Fruit fly (Drosophila melanogaster): Measurements from ENCODE around the gene CG9981.

CG9981 gene

DNA sequence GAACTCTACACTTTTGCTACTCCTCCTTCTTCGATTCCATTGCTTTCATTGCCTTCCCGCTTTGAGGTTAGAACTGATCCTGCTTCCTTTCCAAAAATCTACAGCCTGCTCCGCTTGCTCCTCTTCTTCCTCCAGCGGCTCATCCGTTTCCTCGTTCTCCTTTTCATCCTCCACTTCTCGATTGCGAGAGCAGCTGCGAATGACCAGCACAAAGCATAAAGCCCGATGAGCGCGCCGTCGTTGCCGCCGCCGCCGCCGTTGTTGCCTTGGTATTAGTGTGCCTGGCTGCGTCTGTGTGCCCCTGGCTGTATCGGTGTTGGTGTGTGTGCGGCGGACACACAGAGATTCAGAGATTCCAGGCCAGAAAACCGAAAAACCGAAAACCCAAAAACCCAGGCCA lies 19.4 kb upstream of the CG9981 start (continued):
- no peak for TF ChIP-seq CG10462 (GFP tag; optimal IDR thresholded peaks at IDR 0.05)
- TF ChIP-seq psq (GFP tag; optimal IDR thresholded peaks at IDR 0.05) = peak; percentile 72
- TF ChIP-seq Med (GFP tag) = peak; percentile 35
- TF ChIP-seq NC2α (GFP tag; optimal IDR thresholded peaks at IDR 0.05) = no peak
- TF ChIP-seq disco-r (GFP tag; optimal IDR thresholded peaks at IDR 0.05) = no peak

DNA sequence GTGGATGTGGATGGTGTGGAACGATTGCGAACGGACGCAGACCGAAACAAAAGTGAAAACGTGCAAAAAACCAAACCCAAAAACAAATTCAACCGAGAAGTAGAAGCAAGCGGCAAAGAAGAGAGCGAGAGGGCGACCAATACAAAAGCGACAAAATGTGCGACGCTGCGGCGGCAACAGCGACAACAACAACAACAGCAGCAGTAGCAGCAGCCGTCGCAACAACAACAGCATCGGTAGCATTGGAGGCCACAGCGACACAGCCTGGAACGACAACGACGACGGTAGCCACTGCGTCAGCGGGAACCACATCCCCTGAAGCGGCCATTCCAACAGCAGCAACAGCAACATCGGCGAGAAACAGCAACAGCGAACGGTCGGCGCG lies 18.2 kb upstream of the CG9981 start:
- peak; percentile 16 for TF ChIP-seq cg (GFP tag; optimal IDR thresholded peaks at IDR 0.05)
- TF ChIP-seq pb (GFP tag; optimal IDR thresholded peaks at IDR 0.05) = no peak
- no peak for TF ChIP-seq nau (GFP tag; optimal IDR thresholded peaks at IDR 0.05)
- TF ChIP-seq Rfx (GFP tag; IDR thresholded peaks at IDR 0.05) = 0 out of 2 replicates have a peak, but pooled peaks have one; percentile 6
- peak; percentile 51; the same call in 1 of the 3 replicates for TF ChIP-seq ci (GFP tag; IDR thresholded peaks at IDR 0.05)
- no peak for TF ChIP-seq Hmx (GFP tag; optimal IDR thresholded peaks at IDR 0.05)
- no peak for TF ChIP-seq inv (GFP tag; IDR thresholded peaks at IDR 0.05; ENCODE audit: partially characterized antibody)
- TF ChIP-seq Adf1 (GFP tag; IDR thresholded peaks at IDR 0.05) = peak; percentile 23; the same call in 1 of the 2 replicates
- no peak for TF ChIP-seq stwl (tag; optimal IDR thresholded peaks at IDR 0.05)
- TF ChIP-seq MBD-R2 (GFP tag; IDR thresholded peaks at IDR 0.05) = no peak
- TF ChIP-seq CG31441 (GFP tag; IDR thresholded peaks at IDR 0.05) = no peak
- no peak for TF ChIP-seq CG30020 (tag; optimal IDR thresholded peaks at IDR 0.05)
- peak in 1 of 2 experiments; percentile 31 for TF ChIP-seq Trl (optimal IDR thresholded peaks at IDR 0.05)
- no peak for TF ChIP-seq Trl (GFP tag; optimal IDR thresholded peaks at IDR 0.05)
- no peak for TF ChIP-seq Blimp-1 (GFP tag; optimal IDR thresholded peaks at IDR 0.05)
- TF ChIP-seq CG4360 (GFP tag; IDR thresholded peaks at IDR 0.05) = peak; percentile 87
- TF ChIP-seq Spps (tag; optimal IDR thresholded peaks at IDR 0.05) = no peak
- no peak for TF ChIP-seq CG8281 (tag; optimal IDR thresholded peaks at IDR 0.05)
- TF ChIP-seq dysf (GFP tag; IDR thresholded peaks at IDR 0.05) = no peak
- no peak for TF ChIP-seq CG2875 (GFP tag; optimal IDR thresholded peaks at IDR 0.05)
- TF ChIP-seq Dad (GFP tag; optimal IDR thresholded peaks at IDR 0.05) = no peak
- no peak for TF ChIP-seq sim (GFP tag; IDR thresholded peaks at IDR 0.05)
- no peak for TF ChIP-seq CoRest (tag; optimal IDR thresholded peaks at IDR 0.05)
- TF ChIP-seq CG6791 (GFP tag; IDR thresholded peaks at IDR 0.05; ENCODE audit: partially characterized antibody) = no peak
- TF ChIP-seq Drgx (GFP tag; IDR thresholded peaks at IDR 0.05) = peak; percentile 54; the same call in 1 of the 2 replicates
- TF ChIP-seq Hey (tag; optimal IDR thresholded peaks at IDR 0.05) = no peak
- no peak for TF ChIP-seq gcm (GFP tag; optimal IDR thresholded peaks at IDR 0.05)
- no peak for TF ChIP-seq mirr (GFP tag; optimal IDR thresholded peaks at IDR 0.05)
- no peak for TF ChIP-seq CG7271 (tag; optimal IDR thresholded peaks at IDR 0.05)
- TF ChIP-seq kay (GFP tag; optimal IDR thresholded peaks at IDR 0.05) = no peak
- TF ChIP-seq esg (GFP tag; conservative IDR thresholded peaks at IDR 0.05) = no peak
- no peak for TF ChIP-seq CG15269 (tag; optimal IDR thresholded peaks at IDR 0.05)
- no peak for TF ChIP-seq zf30C (GFP tag; optimal IDR thresholded peaks at IDR 0.05)
- no peak for TF ChIP-seq CG6254 (GFP tag; optimal IDR thresholded peaks at IDR 0.05)
- no peak for TF ChIP-seq CG9797 (GFP tag; optimal IDR thresholded peaks at IDR 0.05)
- TF ChIP-seq eyg (GFP tag; optimal IDR thresholded peaks at IDR 0.05) = no peak
- no peak for TF ChIP-seq fd3F (GFP tag; optimal IDR thresholded peaks at IDR 0.05)
- TF ChIP-seq odd (GFP tag; optimal IDR thresholded peaks at IDR 0.05) = peak; percentile 8
- TF ChIP-seq hth (optimal IDR thresholded peaks at IDR 0.05) = no peak
